Worm (Caenorhabditis elegans): Measurements from ENCODE around the gene F58G1.8.

DNA sequence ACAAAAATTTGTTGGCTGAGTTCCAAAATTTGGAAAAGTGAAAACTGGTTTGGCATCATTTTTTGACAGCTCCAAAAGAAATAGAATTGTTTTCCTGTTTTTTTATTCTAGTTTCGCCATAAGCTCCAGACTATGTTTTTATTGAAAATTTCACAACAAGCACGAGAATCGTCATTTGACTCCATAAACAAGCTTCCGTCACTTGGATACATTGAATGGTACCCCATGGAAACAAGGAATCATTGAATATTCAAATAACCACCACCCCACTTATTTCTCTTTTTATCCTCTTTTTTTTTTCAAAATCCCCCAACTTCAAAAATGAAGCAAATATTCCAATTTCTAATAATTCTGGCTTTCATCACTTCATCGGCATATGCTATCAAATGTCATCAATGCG lies 16.7 kb downstream of the F58G1.8 start, which contains the start of gene ddn-2:
- TF ChIP-seq ceh-16 (tag; optimal IDR thresholded peaks at IDR 0.05) (no peak), nhr-237 (tag; optimal IDR thresholded peaks at IDR 0.05) (no peak), unc-62 (GFP tag; optimal IDR thresholded peaks at IDR 0.05) (no peak), nhr-76 (tag; optimal IDR thresholded peaks at IDR 0.05) (no peak), elt-2 (tag; optimal IDR thresholded peaks at IDR 0.05) (no peak), nhr-28 (tag; optimal IDR thresholded peaks at IDR 0.05) (no peak), nhr-12 (tag; optimal IDR thresholded peaks at IDR 0.05) (no peak), daf-12 (tag; optimal IDR thresholded peaks at IDR 0.05) (no peak), ztf-11 (tag; optimal IDR thresholded peaks at IDR 0.05) (no peak)
